Fruit fly (Drosophila melanogaster): Measurements from ENCODE around the gene nej.

Gene nej

DNA sequence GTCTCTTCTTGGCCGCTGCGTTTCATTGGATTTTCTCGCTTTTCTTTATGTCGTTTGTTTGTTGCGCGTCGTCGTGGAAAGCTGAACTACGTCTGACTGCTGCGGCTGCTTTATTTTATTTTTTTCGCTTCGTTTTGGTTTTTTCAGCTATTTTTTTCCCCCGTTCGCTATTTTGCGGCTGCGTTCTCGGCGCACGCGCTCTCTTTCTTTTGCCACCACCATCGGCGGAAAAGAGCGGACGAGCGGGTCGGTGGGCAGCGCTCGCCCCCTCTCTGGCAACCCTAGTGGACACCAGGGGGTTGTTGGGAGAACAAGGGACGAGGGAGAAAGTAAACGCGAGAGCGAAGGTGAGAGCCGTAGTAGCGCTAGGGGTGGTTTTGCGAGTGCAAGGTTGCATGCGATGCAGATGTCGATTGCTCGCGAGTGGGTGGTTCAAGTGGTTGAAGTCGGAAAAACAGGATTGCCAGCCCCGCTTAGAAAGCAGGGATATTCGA is 47.9 kb downstream of the nej start (continued):
- peak; percentile 82 for TF ChIP-seq ewg (GFP tag; optimal IDR thresholded peaks at IDR 0.05)
- TF ChIP-seq vvl (GFP tag; IDR thresholded peaks at IDR 0.05): no peak
- TF ChIP-seq dati (GFP tag; IDR thresholded peaks at IDR 0.05): no peak
- no peak for TF ChIP-seq Sry-δ (GFP tag; optimal IDR thresholded peaks at IDR 0.05)
- no peak for TF ChIP-seq luna (GFP tag; optimal IDR thresholded peaks at IDR 0.05)
- no peak for TF ChIP-seq vnd (GFP tag; IDR thresholded peaks at IDR 0.05; ENCODE audit: partially characterized antibody)
- no peak for TF ChIP-seq lbe (GFP tag; optimal IDR thresholded peaks at IDR 0.05)
- no peak for TF ChIP-seq CG17612 (GFP tag; IDR thresholded peaks at IDR 0.05)
- no peak for TF ChIP-seq CrebB (tag; optimal IDR thresholded peaks at IDR 0.05)
- TF ChIP-seq vfl (GFP tag; optimal IDR thresholded peaks at IDR 0.05): no peak
- TF ChIP-seq Meics (GFP tag; optimal IDR thresholded peaks at IDR 0.05): no peak
- no peak for TF ChIP-seq p53 (GFP tag; optimal IDR thresholded peaks at IDR 0.05)
- TF ChIP-seq CG2712 (tag; optimal IDR thresholded peaks at IDR 0.05): no peak
- TF ChIP-seq CG17385 (GFP tag; optimal IDR thresholded peaks at IDR 0.05): no peak
- no peak for TF ChIP-seq CG11504 (tag; optimal IDR thresholded peaks at IDR 0.05)
- TF ChIP-seq CG12155 (GFP tag; optimal IDR thresholded peaks at IDR 0.05): no peak
- TF ChIP-seq al (GFP tag; IDR thresholded peaks at IDR 0.05): no peak
- no peak for TF ChIP-seq chif (GFP tag; optimal IDR thresholded peaks at IDR 0.05)
- TF ChIP-seq Hey (tag; optimal IDR thresholded peaks at IDR 0.05): no peak
- no peak for TF ChIP-seq PHDP (tag; optimal IDR thresholded peaks at IDR 0.05)
- no peak for TF ChIP-seq Neu2 (GFP tag; optimal IDR thresholded peaks at IDR 0.05; ENCODE audit: borderline replicate concordance)
- TF ChIP-seq ab (GFP tag; optimal IDR thresholded peaks at IDR 0.05): no peak
- no peak for TF ChIP-seq Kr (GFP tag; optimal IDR thresholded peaks at IDR 0.05)
- no peak for TF ChIP-seq bowl (GFP tag; IDR thresholded peaks at IDR 0.05)
- TF ChIP-seq CG30431 (GFP tag; optimal IDR thresholded peaks at IDR 0.05): no peak
- no peak for TF ChIP-seq CG7987 (GFP tag; optimal IDR thresholded peaks at IDR 0.05)
- TF ChIP-seq CG8281 (tag; optimal IDR thresholded peaks at IDR 0.05): no peak
- no peak for TF ChIP-seq CG8478 (optimal IDR thresholded peaks at IDR 0.05)
- no peak for TF ChIP-seq ind (GFP tag; optimal IDR thresholded peaks at IDR 0.05)
- TF ChIP-seq Rx (GFP tag; IDR thresholded peaks at IDR 0.05): no peak
- TF ChIP-seq Sox102F (GFP tag; optimal IDR thresholded peaks at IDR 0.05): peak; percentile 11
- TF ChIP-seq CG1024 (GFP tag; IDR thresholded peaks at IDR 0.05): no peak
- peak; percentile 26; the same call in 1 of the 3 replicates for TF ChIP-seq CG16813 (GFP tag; IDR thresholded peaks at IDR 0.05; ENCODE audit: partially characterized antibody)
- no peak for TF ChIP-seq Hr51 (GFP tag; optimal IDR thresholded peaks at IDR 0.05)
- TF ChIP-seq Rfx (GFP tag; IDR thresholded peaks at IDR 0.05): no peak
- no peak for TF ChIP-seq repo (GFP tag; optimal IDR thresholded peaks at IDR 0.05)
- no peak for TF ChIP-seq Xrp1 (GFP tag; IDR thresholded peaks at IDR 0.05)
- no peak for TF ChIP-seq hth (optimal IDR thresholded peaks at IDR 0.05)
- no peak for TF ChIP-seq gfzf (GFP tag; optimal IDR thresholded peaks at IDR 0.05)
- no peak for TF ChIP-seq CG18599 (GFP tag; optimal IDR thresholded peaks at IDR 0.05)
- TF ChIP-seq Dp (GFP tag; optimal IDR thresholded peaks at IDR 0.05): no peak
- TF ChIP-seq dm (GFP tag; optimal IDR thresholded peaks at IDR 0.05): no peak
- TF ChIP-seq Nf-YC (tag; optimal IDR thresholded peaks at IDR 0.05): no peak
- TF ChIP-seq gcm2 (GFP tag; optimal IDR thresholded peaks at IDR 0.05): no peak
- TF ChIP-seq fd3F (GFP tag; optimal IDR thresholded peaks at IDR 0.05): no peak
- no peak for TF ChIP-seq CHES-1-like (GFP tag; optimal IDR thresholded peaks at IDR 0.05)
- no peak for TF ChIP-seq CG6175 (GFP tag; IDR thresholded peaks at IDR 0.05)
- no peak for TF ChIP-seq abd-A (tag; optimal IDR thresholded peaks at IDR 0.05)
- no peak for TF ChIP-seq Side (GFP tag; optimal IDR thresholded peaks at IDR 0.05)
- TF ChIP-seq CG30403 (GFP tag; optimal IDR thresholded peaks at IDR 0.05): no peak
- TF ChIP-seq CG7271 (tag; optimal IDR thresholded peaks at IDR 0.05): no peak
- TF ChIP-seq esg (GFP tag; conservative IDR thresholded peaks at IDR 0.05): no peak

All from whole organism, embryonic.